Worm (Caenorhabditis elegans): ENCODE data around the gene ttc-7.

ce11 chrIII:1893405-1893804 lies 33.2 kb downstream of the ttc-7 start:
- TF ChIP-seq ama-1 (optimal IDR thresholded peaks at IDR 0.05) = no peak
- TF ChIP-seq ama-1 (GFP tag; optimal IDR thresholded peaks at IDR 0.05) = no peak
- no peak for TF ChIP-seq ztf-22 (GFP tag; optimal IDR thresholded peaks at IDR 0.05)
- no peak for TF ChIP-seq T07F8.4 (tag; optimal IDR thresholded peaks at IDR 0.05)
- no peak for TF ChIP-seq nhr-80 (tag; optimal IDR thresholded peaks at IDR 0.05)
- TF ChIP-seq nhr-27 (tag; optimal IDR thresholded peaks at IDR 0.05) = no peak
